Worm (Caenorhabditis elegans) whole organism, late embryonic: ENCODE data around the gene srt-7.

ENCODE experiments used
- C08G9.2 ChIP-seq: sonication (generic microtip); optimal IDR thresholded peaks from 2 replicates; lab custom pipeline; 2016; ENCODE audit warnings: mild to moderate bottlenecking, missing genetic modification characterization, moderate library complexity, missing compliant biosample characterization
- C38D4.7 ChIP-seq: fragments of 200-800 bp; sonication (Bioruptor generic); optimal IDR thresholded peaks from 2 replicates; lab custom pipeline; 2018; ENCODE audit warnings: mild to moderate bottlenecking, missing genetic modification characterization, moderate library complexity, missing compliant biosample characterization
- F13H6.1 ChIP-seq: sonication (generic microtip); optimal IDR thresholded peaks from 2 replicates; lab custom pipeline; 2016; ENCODE audit warnings: missing genetic modification characterization, missing compliant biosample characterization
- K09A11.1 ChIP-seq: sonication (generic microtip); optimal IDR thresholded peaks from 2 replicates; lab custom pipeline; 2017; ENCODE audit warnings: antibody characterized with exemption, mild to moderate bottlenecking, missing genetic modification characterization, missing compliant biosample characterization; ENCODE audit not compliant: insufficient read depth
- ceh-14 ChIP-seq: sonication (generic microtip); optimal IDR thresholded peaks from 2 replicates; lab custom pipeline; 2016; ENCODE audit warnings: missing genotype, missing genetic modification characterization, missing compliant biosample characterization
- ceh-18 ChIP-seq: sonication (generic microtip); optimal IDR thresholded peaks from 2 replicates; lab custom pipeline; 2016; ENCODE audit warnings: missing genetic modification characterization, missing compliant biosample characterization
- ceh-19 ChIP-seq: fragments of 200-800 bp; sonication (Bioruptor generic); optimal IDR thresholded peaks from 2 replicates; lab custom pipeline; 2018; ENCODE audit warnings: mild to moderate bottlenecking, missing genetic modification characterization, missing compliant biosample characterization
- ceh-2 ChIP-seq: sonication (generic microtip); optimal IDR thresholded peaks from 2 replicates; lab custom pipeline; 2016; ENCODE audit warnings: missing genotype, missing genetic modification characterization, missing compliant biosample characterization
- ceh-22 ChIP-seq: sonication (generic microtip); optimal IDR thresholded peaks from 2 replicates; lab custom pipeline; 2017; ENCODE audit warnings: missing biosample characterization, missing genetic modification characterization
- ceh-24 ChIP-seq: sonication (generic microtip); optimal IDR thresholded peaks from 2 replicates; lab custom pipeline; 2016; ENCODE audit warnings: mild to moderate bottlenecking, missing genetic modification characterization, missing compliant biosample characterization
- ceh-30 ChIP-seq: fragments of 150-350 bp; optimal IDR thresholded peaks from 2 replicates; lab custom pipeline; 2014; ENCODE audit warnings: missing biosample characterization, missing genetic modification characterization
- ceh-45 ChIP-seq: fragments of 200-800 bp; sonication (Bioruptor generic); IDR thresholded peaks from 2 replicates; pipeline ENCODE4 v1.3.6; 2022; ENCODE audit warnings: missing genetic modification reagents, missing genetic modification characterization, missing compliant biosample characterization
- ceh-48 ChIP-seq: sonication (generic microtip); optimal IDR thresholded peaks from 2 replicates; lab custom pipeline; 2016; ENCODE audit warnings: missing genetic modification characterization, inconsistent platforms, missing compliant biosample characterization
- eyg-1 ChIP-seq: sonication (generic microtip); optimal IDR thresholded peaks from 2 replicates; lab custom pipeline; 2016; ENCODE audit warnings: missing genotype, missing genetic modification characterization, missing compliant biosample characterization
- fkh-10 ChIP-seq: fragments of 150-350 bp; optimal IDR thresholded peaks from 2 replicates; lab custom pipeline; 2014; ENCODE audit warnings: missing biosample characterization, missing genetic modification reagents, missing genetic modification characterization
- fkh-6 ChIP-seq: sonication (generic microtip); optimal IDR thresholded peaks from 2 replicates; lab custom pipeline; 2016; ENCODE audit warnings: missing genetic modification characterization, missing compliant biosample characterization
- hlh-13 ChIP-seq: fragments of 200-800 bp; sonication (Bioruptor generic); optimal IDR thresholded peaks from 2 replicates; lab custom pipeline; 2018; ENCODE audit warnings: mild to moderate bottlenecking, missing genetic modification characterization, missing compliant biosample characterization
- hlh-15 ChIP-seq: sonication (generic microtip); optimal IDR thresholded peaks from 2 replicates; lab custom pipeline; 2016; ENCODE audit warnings: missing genetic modification characterization, missing compliant biosample characterization
- hlh-30 ChIP-seq: sonication (generic microtip); optimal IDR thresholded peaks from 2 replicates; lab custom pipeline; 2017; ENCODE audit warnings: antibody characterized with exemption, missing genetic modification characterization, missing compliant biosample characterization; ENCODE audit not compliant: insufficient read depth
- hlh-6 ChIP-seq: sonication (generic microtip); optimal IDR thresholded peaks from 2 replicates; lab custom pipeline; 2016; ENCODE audit warnings: missing genotype, missing genetic modification characterization, missing compliant biosample characterization
- lin-11 ChIP-seq: fragments of 200-800 bp; sonication (Bioruptor generic); optimal IDR thresholded peaks from 2 replicates; lab custom pipeline; 2018; ENCODE audit warnings: mild to moderate bottlenecking, missing genetic modification characterization, missing compliant biosample characterization
- mec-3 ChIP-seq: sonication (generic microtip); optimal IDR thresholded peaks from 2 replicates; lab custom pipeline; 2016; ENCODE audit warnings: borderline replicate concordance, missing genetic modification characterization, missing compliant biosample characterization
- odd-2 ChIP-seq: sonication (generic microtip); optimal IDR thresholded peaks from 2 replicates; lab custom pipeline; 2017; ENCODE audit warnings: antibody characterized with exemption, mild to moderate bottlenecking, missing genetic modification characterization, missing compliant biosample characterization
- pag-3 ChIP-seq: sonication (generic microtip); optimal IDR thresholded peaks from 2 replicates; lab custom pipeline; 2016; ENCODE audit warnings: missing compliant biosample characterization, missing genetic modification characterization, borderline replicate concordance
- pax-1 ChIP-seq: fragments of 150-350 bp; optimal IDR thresholded peaks from 2 replicates; lab custom pipeline; 2014; ENCODE audit warnings: missing biosample characterization, missing genetic modification characterization
- pha-2 ChIP-seq: sonication (generic microtip); optimal IDR thresholded peaks from 2 replicates; lab custom pipeline; 2017; ENCODE audit warnings: mild to moderate bottlenecking, missing genetic modification characterization, missing compliant biosample characterization
- pha-4 ChIP-seq: fragments of 150-350 bp; optimal IDR thresholded peaks from 2 replicates; lab custom pipeline; 2018; ENCODE audit warnings: missing biosample characterization, missing genetic modification reagents, missing genetic modification characterization
- pqm-1 ChIP-seq: sonication (generic microtip); optimal IDR thresholded peaks from 2 replicates; lab custom pipeline; 2016; ENCODE audit warnings: missing genetic modification characterization, missing compliant biosample characterization
- ref-2 ChIP-seq: sonication (generic microtip); optimal IDR thresholded peaks from 2 replicates; lab custom pipeline; 2016; ENCODE audit warnings: missing genetic modification characterization, missing compliant biosample characterization
- rnt-1 ChIP-seq: sonication (generic microtip); optimal IDR thresholded peaks from 2 replicates; lab custom pipeline; 2016; ENCODE audit warnings: missing genetic modification characterization, missing compliant biosample characterization
- sdc-2 ChIP-seq: sonication (generic microtip); optimal IDR thresholded peaks from 2 replicates; lab custom pipeline; 2016; ENCODE audit warnings: missing genotype, missing genetic modification characterization, missing compliant biosample characterization
- syd-9 ChIP-seq: sonication (generic microtip); optimal IDR thresholded peaks from 2 replicates; lab custom pipeline; 2016; ENCODE audit warnings: mild to moderate bottlenecking, missing genetic modification characterization, moderate library complexity, missing compliant biosample characterization
- tbx-2 ChIP-seq: sonication (generic microtip); optimal IDR thresholded peaks from 2 replicates; lab custom pipeline; 2016; ENCODE audit warnings: missing genetic modification characterization, missing compliant biosample characterization
- tbx-7 ChIP-seq: sonication (generic microtip); optimal IDR thresholded peaks from 2 replicates; lab custom pipeline; 2016; ENCODE audit warnings: missing genotype, missing genetic modification characterization, missing compliant biosample characterization
- unc-42 ChIP-seq: sonication (generic microtip); optimal IDR thresholded peaks from 2 replicates; lab custom pipeline; 2016; ENCODE audit warnings: missing genotype, missing genetic modification characterization, missing compliant biosample characterization
- ztf-16 ChIP-seq: sonication (generic microtip); optimal IDR thresholded peaks from 2 replicates; lab custom pipeline; 2017; ENCODE audit warnings: missing genetic modification characterization, missing compliant biosample characterization

The srt-7 gene

ce11 chrV:3039282-3039681 is 42.3 kb upstream of the srt-7 start, which contains the start of gene chpf-2:
Gene chpf-2 (minus strand): TSS chrV:3039382.
- TF ChIP-seq C08G9.2 (tag; lab: Kevin White, UChicago) (no peak), ceh-2 (tag; lab: Kevin White, UChicago) (no peak), fkh-10 (GFP tag; lab: Kevin White, UChicago) (no peak), hlh-13 (no peak), F13H6.1 (tag; lab: Kevin White, UChicago) (no peak)

- TF ChIP-seq pag-3 (no peak), ceh-18 (tag; lab: Kevin White, UChicago) (no peak), pha-2 (tag; lab: Kevin White, UChicago) (no peak), lin-11 (tag; lab: Kevin White, UChicago) (no peak), sdc-2 (tag; lab: Kevin White, UChicago) (peak; percentile 94), mec-3 (tag; lab: Kevin White, UChicago) (no peak), syd-9 (tag; lab: Kevin White, UChicago) (no peak)
These were observed 40.6 kb upstream of the srt-7 start for ce11 chrV:3040930-3041329.

ce11 chrV:3044837-3045236 is 36.7 kb upstream of the srt-7 start, which contains the start of gene F59D6.1:
Gene F59D6.1 (plus strand): TSS chrV:3045137.
- TF ChIP-seq sdc-2 (tag; lab: Kevin White, UChicago): peak; percentile 47
- no peak for TF ChIP-seq hlh-15

- TF ChIP-seq unc-42 (tag; lab: Kevin White, UChicago) (no peak), odd-2 (tag; lab: Kevin White, UChicago) (no peak), hlh-6 (tag; lab: Kevin White, UChicago) (no peak), ztf-16 (tag; lab: Kevin White, UChicago) (no peak), K09A11.1 (tag; lab: Kevin White, UChicago) (no peak), ceh-45 (GFP tag; lab: Robert Waterston, UW) (no peak), ceh-18 (tag; lab: Kevin White, UChicago) (no peak), C38D4.7 (no peak), hlh-30 (no peak), ceh-19 (no peak), rnt-1 (no peak), pqm-1 (tag; lab: Kevin White, UChicago) (no peak)
These were observed 35.2 kb upstream of the srt-7 start for ce11 chrV:3046364-3046763.

- TF ChIP-seq ceh-48 (tag; lab: Kevin White, UChicago) (no peak), eyg-1 (no peak), hlh-13 (no peak), tbx-7 (tag; lab: Kevin White, UChicago) (no peak), pax-1 (tag; lab: Kevin White, UChicago) (no peak), pqm-1 (tag; lab: Kevin White, UChicago) (no peak), tbx-2 (tag; lab: Kevin White, UChicago) (no peak), hlh-6 (tag; lab: Kevin White, UChicago) (no peak), pha-4 (no peak), ceh-30 (tag; lab: Kevin White, UChicago) (no peak), ceh-22 (tag; lab: Kevin White, UChicago) (no peak), ceh-14 (no peak), fkh-6 (tag; lab: Kevin White, UChicago) (no peak), hlh-15 (no peak), sdc-2 (tag; lab: Kevin White, UChicago) (no peak), hlh-30 (no peak), odd-2 (tag; lab: Kevin White, UChicago) (no peak), C08G9.2 (tag; lab: Kevin White, UChicago) (no peak), ref-2 (tag; lab: Kevin White, UChicago) (no peak), ceh-24 (no peak)
These were observed 27.3 kb upstream of the srt-7 start, which contains the start of gene C50H11.8 for ce11 chrV:3054254-3054653. Gene C50H11.8 (plus strand): TSS chrV:3054554.
